Worm (Caenorhabditis elegans): Measurements from ENCODE around the gene ife-3.
A peak's percentile ranks its signal among the peaks of the same experiment; 100 is the strongest.

ife-3 gene

DNA sequence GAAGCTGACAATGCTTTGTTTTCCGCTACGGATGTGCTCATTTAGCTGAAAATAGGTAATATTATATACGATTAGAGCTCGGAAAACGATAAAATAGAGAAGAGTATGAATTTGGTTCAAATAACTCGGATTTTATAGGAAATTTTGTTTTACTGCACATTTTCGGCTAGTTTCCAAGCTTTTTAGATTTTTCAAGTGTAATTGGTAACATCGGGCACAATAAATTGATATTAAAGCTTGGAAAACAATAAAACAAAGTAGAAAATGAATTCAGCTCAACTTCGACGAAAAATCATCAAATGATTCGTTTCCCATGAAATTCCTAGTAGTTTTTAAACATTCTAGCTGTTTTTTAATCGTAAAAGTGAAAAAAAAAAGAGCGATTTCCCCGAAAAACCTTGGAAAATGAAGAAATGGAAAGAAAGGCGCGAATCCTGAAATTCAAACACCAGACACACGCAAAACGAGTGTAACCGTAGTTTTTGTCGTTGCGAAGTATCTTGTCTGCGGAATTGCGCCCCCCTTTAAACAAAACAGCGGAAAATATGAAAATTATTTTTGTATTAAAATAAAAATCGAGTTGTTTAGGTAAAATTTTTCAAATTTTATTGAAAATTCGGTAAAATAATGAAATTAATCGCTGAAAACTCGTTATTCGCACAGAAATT is at the start of gene ife-3:
Gene ife-3 (minus strand): TSS at position 51 of the 668 bp plus-strand sequence.
- TF ChIP-seq ces-1 (GFP tag; optimal IDR thresholded peaks at IDR 0.05) (peak; percentile 5), hlh-1 (tag; optimal IDR thresholded peaks at IDR 0.05) (peak; percentile 19), sem-2 (GFP tag; optimal IDR thresholded peaks at IDR 0.05) (no peak), lsy-2 (tag; optimal IDR thresholded peaks at IDR 0.05) (peak; percentile 95), mep-1 (tag; optimal IDR thresholded peaks at IDR 0.05) (peak; percentile 39)

ce11 chrV:55946-56345 is 48.3 kb upstream of the ife-3 start, which contains the start of gene srt-52:
Gene srt-52 (minus strand): TSS chrV:56046.
- TF ChIP-seq hlh-1 (tag; optimal IDR thresholded peaks at IDR 0.05) (no peak), mep-1 (tag; optimal IDR thresholded peaks at IDR 0.05) (no peak), mab-5 (tag; optimal IDR thresholded peaks at IDR 0.05) (no peak), nhr-76 (tag; optimal IDR thresholded peaks at IDR 0.05) (no peak), ceh-39 (tag; optimal IDR thresholded peaks at IDR 0.05) (no peak), nhr-28 (tag; optimal IDR thresholded peaks at IDR 0.05) (no peak), lin-13 (tag; optimal IDR thresholded peaks at IDR 0.05) (no peak), ztf-11 (tag; optimal IDR thresholded peaks at IDR 0.05) (no peak), bed-3 (GFP tag; optimal IDR thresholded peaks at IDR 0.05) (no peak), zip-8 (tag; optimal IDR thresholded peaks at IDR 0.05) (no peak), flh-1 (GFP tag; optimal IDR thresholded peaks at IDR 0.05) (no peak), ces-1 (GFP tag; optimal IDR thresholded peaks at IDR 0.05) (no peak), elt-3 (tag; optimal IDR thresholded peaks at IDR 0.05) (no peak), drap-1 (GFP tag; optimal IDR thresholded peaks at IDR 0.05) (no peak), nhr-2 (tag; optimal IDR thresholded peaks at IDR 0.05) (no peak), unc-120 (tag; optimal IDR thresholded peaks at IDR 0.05; ENCODE audit: poor library complexity, severe bottlenecking) (no peak)

DNA sequence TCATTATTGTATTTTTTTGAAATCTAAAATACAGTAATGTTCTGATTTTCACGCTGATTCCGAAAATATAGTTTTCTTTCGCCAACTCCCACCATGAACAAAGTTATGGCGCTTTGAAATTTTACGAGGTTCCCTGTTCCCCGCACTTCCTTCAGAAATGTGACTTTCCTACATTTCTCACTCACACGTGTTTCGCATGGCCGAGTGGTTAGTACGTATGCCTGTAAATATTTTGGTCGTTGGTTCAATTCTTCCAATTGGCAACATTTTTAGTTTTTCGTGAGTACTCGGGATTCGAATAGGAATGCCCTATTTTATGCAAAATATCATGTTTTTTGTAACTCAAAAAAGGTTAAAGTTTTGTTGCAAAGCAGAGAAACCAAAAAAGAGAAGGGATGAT is 45.7 kb upstream of the ife-3 start:
- TF ChIP-seq ceh-43 (GFP tag; optimal IDR thresholded peaks at IDR 0.05) (peak; percentile 73), M03D4.4 (tag; optimal IDR thresholded peaks at IDR 0.05) (peak; percentile 82), cnd-1 (tag; optimal IDR thresholded peaks at IDR 0.05) (peak; percentile 66), ztf-11 (tag; optimal IDR thresholded peaks at IDR 0.05) (no peak), snpc-4 (tag; optimal IDR thresholded peaks at IDR 0.05) (no peak), mab-5 (tag; optimal IDR thresholded peaks at IDR 0.05) (no peak), flh-1 (GFP tag; optimal IDR thresholded peaks at IDR 0.05) (peak; percentile 53), nhr-76 (tag; optimal IDR thresholded peaks at IDR 0.05) (no peak), nhr-28 (tag; optimal IDR thresholded peaks at IDR 0.05) (peak; percentile 68), drap-1 (GFP tag; optimal IDR thresholded peaks at IDR 0.05) (peak; percentile 85), sem-2 (GFP tag; optimal IDR thresholded peaks at IDR 0.05) (peak; percentile 65), blmp-1 (tag; optimal IDR thresholded peaks at IDR 0.05) (peak; percentile 30), ham-2 (GFP tag; optimal IDR thresholded peaks at IDR 0.05) (peak; percentile 75), ces-1 (GFP tag; optimal IDR thresholded peaks at IDR 0.05) (no peak), hlh-1 (tag; optimal IDR thresholded peaks at IDR 0.05) (peak; percentile 37), mls-2 (tag; optimal IDR thresholded peaks at IDR 0.05) (peak; percentile 77), elt-1 (tag; optimal IDR thresholded peaks at IDR 0.05; ENCODE audit: borderline replicate concordance, insufficient read depth) (no peak), elt-3 (tag; optimal IDR thresholded peaks at IDR 0.05) (no peak), sptf-1 (tag; optimal IDR thresholded peaks at IDR 0.05) (peak; percentile 88), bed-3 (GFP tag; optimal IDR thresholded peaks at IDR 0.05) (peak; percentile 75), unc-39 (tag; optimal IDR thresholded peaks at IDR 0.05) (no peak), lsy-2 (tag; optimal IDR thresholded peaks at IDR 0.05) (no peak), ceh-39 (tag; optimal IDR thresholded peaks at IDR 0.05) (no peak), mep-1 (tag; optimal IDR thresholded peaks at IDR 0.05) (no peak), lin-13 (tag; optimal IDR thresholded peaks at IDR 0.05) (peak; percentile 29), zip-8 (tag; optimal IDR thresholded peaks at IDR 0.05) (no peak), pha-4 (tag; optimal IDR thresholded peaks at IDR 0.05) (no peak), nhr-2 (tag; optimal IDR thresholded peaks at IDR 0.05) (no peak), unc-120 (tag; optimal IDR thresholded peaks at IDR 0.05; ENCODE audit: poor library complexity, severe bottlenecking) (peak; percentile 48), lin-32 (GFP tag; optimal IDR thresholded peaks at IDR 0.05) (peak; percentile 73), nhr-237 (tag; optimal IDR thresholded peaks at IDR 0.05) (no peak), nhr-12 (tag; optimal IDR thresholded peaks at IDR 0.05) (no peak), tbx-8 (GFP tag; optimal IDR thresholded peaks at IDR 0.05) (peak; percentile 11), unc-62 (GFP tag; optimal IDR thresholded peaks at IDR 0.05) (no peak), ceh-83 (GFP tag; optimal IDR thresholded peaks at IDR 0.05) (peak; percentile 79)
